Fruit fly (Drosophila melanogaster): ENCODE data around the gene LeuRS.
A peak's percentile ranks its signal among the peaks of the same experiment; 100 is the strongest.

Gene LeuRS

DNA sequence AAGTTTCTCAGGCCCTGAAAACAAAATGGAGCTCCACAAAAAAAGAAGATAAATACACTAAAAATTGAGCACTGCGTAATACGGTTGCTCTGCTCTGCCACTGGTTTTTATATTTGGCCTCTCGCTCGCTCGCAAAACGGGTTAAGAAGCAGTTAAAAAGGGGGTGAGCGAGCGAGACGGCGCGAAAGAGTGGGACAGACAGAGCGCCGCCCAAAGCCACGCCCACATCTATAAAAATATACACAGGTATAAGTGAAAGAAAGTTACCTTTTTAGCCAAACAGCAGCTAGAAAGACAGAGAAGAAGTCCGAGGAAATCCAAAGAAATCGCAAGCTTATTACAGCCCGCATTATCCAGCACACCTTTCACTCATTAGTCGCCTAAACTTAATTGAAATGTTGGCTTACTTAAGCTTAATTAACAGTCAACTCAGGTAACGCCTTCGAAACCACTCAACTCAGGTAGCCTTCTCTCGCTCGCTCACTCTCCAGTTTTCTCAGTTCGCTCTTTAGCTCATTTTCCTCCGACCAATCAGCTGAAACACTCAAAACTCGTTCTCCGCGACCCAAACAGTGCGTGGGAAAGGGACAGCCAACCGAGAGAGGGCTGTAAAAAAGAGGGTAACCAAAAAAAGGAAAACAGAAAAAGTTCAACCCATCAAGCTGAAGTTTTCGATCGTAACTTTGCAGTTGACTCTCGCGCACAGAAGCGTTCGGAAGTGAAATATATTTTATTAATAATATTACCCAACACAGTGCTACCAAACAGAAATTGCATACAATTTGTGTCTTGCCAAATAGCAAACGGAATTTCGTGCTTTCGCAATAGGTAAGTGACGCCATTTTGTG lies 24.3 kb upstream of the LeuRS start, which contains the start of gene drm (continued):
- peak; percentile 14 for TF ChIP-seq sqz (GFP tag; optimal IDR thresholded peaks at IDR 0.05)
- TF ChIP-seq dimm (GFP tag; IDR thresholded peaks at IDR 0.05): no peak
- peak; percentile 67 for TF ChIP-seq oc (tag; optimal IDR thresholded peaks at IDR 0.05)
- TF ChIP-seq Gsc (GFP tag; IDR thresholded peaks at IDR 0.05): no peak
- TF ChIP-seq Camta (GFP tag; optimal IDR thresholded peaks at IDR 0.05): no peak
- no peak for TF ChIP-seq CG5953 (GFP tag; IDR thresholded peaks at IDR 0.05)
- TF ChIP-seq CG4360 (GFP tag; IDR thresholded peaks at IDR 0.05): peak; percentile 12; the same call in 1 of the 2 replicates
- TF ChIP-seq z (GFP tag; IDR thresholded peaks at IDR 0.05): peak; percentile 96
- no peak for TF ChIP-seq dmrt11E (tag; optimal IDR thresholded peaks at IDR 0.05)
- TF ChIP-seq CG11696 (GFP tag; IDR thresholded peaks at IDR 0.05): no peak
- TF ChIP-seq Kr (GFP tag; optimal IDR thresholded peaks at IDR 0.05): peak; percentile 83
- no peak for TF ChIP-seq CG15696 (tag; optimal IDR thresholded peaks at IDR 0.05)
- TF ChIP-seq CG12219 (GFP tag; optimal IDR thresholded peaks at IDR 0.05): no peak
- peak; percentile 98 for TF ChIP-seq Nf-YC (tag; optimal IDR thresholded peaks at IDR 0.05)
- no peak for TF ChIP-seq CG13894 (tag; optimal IDR thresholded peaks at IDR 0.05)
- no peak for TF ChIP-seq wdn (GFP tag; IDR thresholded peaks at IDR 0.05)
- no peak for TF ChIP-seq Taf1 (GFP tag; IDR thresholded peaks at IDR 0.05)
- TF ChIP-seq odd (GFP tag; optimal IDR thresholded peaks at IDR 0.05): no peak
- no peak for TF ChIP-seq gcm (GFP tag; optimal IDR thresholded peaks at IDR 0.05)
- no peak for TF ChIP-seq tna (GFP tag; IDR thresholded peaks at IDR 0.05; ENCODE audit: partially characterized antibody)
- TF ChIP-seq cato (GFP tag; optimal IDR thresholded peaks at IDR 0.05; ENCODE audit: borderline replicate concordance): no peak
- TF ChIP-seq Ets65A (GFP tag): no peak
- TF ChIP-seq CG1832 (GFP tag; optimal IDR thresholded peaks at IDR 0.05): peak; percentile 95
- TF ChIP-seq HLHmδ (GFP tag; optimal IDR thresholded peaks at IDR 0.05): no peak
- no peak for TF ChIP-seq NC2β (GFP tag; optimal IDR thresholded peaks at IDR 0.05)
- TF ChIP-seq CG10462 (GFP tag; optimal IDR thresholded peaks at IDR 0.05): no peak
- TF ChIP-seq CG18764 (GFP tag; optimal IDR thresholded peaks at IDR 0.05): no peak
- TF ChIP-seq sob (GFP tag; IDR thresholded peaks at IDR 0.05): peak; percentile 95
- no peak for TF ChIP-seq toy (GFP tag; IDR thresholded peaks at IDR 0.05)
- no peak for TF ChIP-seq CG3995 (GFP tag; optimal IDR thresholded peaks at IDR 0.05)
- no peak for TF ChIP-seq onecut (GFP tag; IDR thresholded peaks at IDR 0.05)
- no peak for TF ChIP-seq CG7556 (GFP tag; optimal IDR thresholded peaks at IDR 0.05)
- TF ChIP-seq CG14860 (GFP tag; IDR thresholded peaks at IDR 0.05; ENCODE audit: partially characterized antibody): no peak
- TF ChIP-seq Rfx (GFP tag; IDR thresholded peaks at IDR 0.05): no peak
- peak; percentile 43 for TF ChIP-seq Deaf1 (tag; optimal IDR thresholded peaks at IDR 0.05)
- TF ChIP-seq Hr51 (GFP tag; optimal IDR thresholded peaks at IDR 0.05): no peak
- no peak for TF ChIP-seq CG8281 (tag; optimal IDR thresholded peaks at IDR 0.05)
- TF ChIP-seq maf-S (GFP tag; optimal IDR thresholded peaks at IDR 0.05): no peak
- no peak for TF ChIP-seq CG3838 (GFP tag; optimal IDR thresholded peaks at IDR 0.05)
- no peak for TF ChIP-seq CG1529 (GFP tag; optimal IDR thresholded peaks at IDR 0.05)
- TF ChIP-seq YL-1 (GFP tag; optimal IDR thresholded peaks at IDR 0.05): no peak
- no peak for TF ChIP-seq al (GFP tag; IDR thresholded peaks at IDR 0.05)
- no peak for TF ChIP-seq pita (GFP tag; optimal IDR thresholded peaks at IDR 0.05)
- no peak for TF ChIP-seq CG33557 (GFP tag; optimal IDR thresholded peaks at IDR 0.05)
- no peak for TF ChIP-seq knrl (GFP tag; IDR thresholded peaks at IDR 0.05; ENCODE audit: partially characterized antibody)
- TF ChIP-seq Antp (GFP tag; optimal IDR thresholded peaks at IDR 0.05): no peak
- no peak for TF ChIP-seq PHDP (tag; optimal IDR thresholded peaks at IDR 0.05)
- TF ChIP-seq ac (GFP tag; optimal IDR thresholded peaks at IDR 0.05): no peak
